Worm (Caenorhabditis elegans): ENCODE data around the gene snf-10.

The snf-10 gene

ce11 chrV:10441135-10442024, 757 bp upstream of the snf-10 start, which contains the start of gene pap-1:
TSS of gene pap-1 (plus strand) at chrV:10441974.
- peak; percentile 26 for TF ChIP-seq xbp-1 (tag; optimal IDR thresholded peaks at IDR 0.05)
- no peak for TF ChIP-seq hlh-4 (tag; optimal IDR thresholded peaks at IDR 0.05)
- peak; percentile 55 for TF ChIP-seq nhr-71 (tag; optimal IDR thresholded peaks at IDR 0.05)
- peak; percentile 21 for TF ChIP-seq lin-14 (GFP tag; optimal IDR thresholded peaks at IDR 0.05)
- TF ChIP-seq sup-37 (GFP tag; optimal IDR thresholded peaks at IDR 0.05) = no peak
- peak; percentile 16 to 68 for TF ChIP-seq lin-35 (GFP tag; optimal IDR thresholded peaks at IDR 0.05)
- TF ChIP-seq elt-3 (tag; optimal IDR thresholded peaks at IDR 0.05) = no peak
- no peak for TF ChIP-seq hlh-17 (GFP tag; optimal IDR thresholded peaks at IDR 0.05; ENCODE audit: borderline replicate concordance)
- no peak for TF ChIP-seq efl-3 (GFP tag; optimal IDR thresholded peaks at IDR 0.05)
- no peak for TF ChIP-seq mef-2 (tag; optimal IDR thresholded peaks at IDR 0.05)
- TF ChIP-seq blmp-1 (tag; optimal IDR thresholded peaks at IDR 0.05) = peak; percentile 52
- TF ChIP-seq lin-39 (tag; optimal IDR thresholded peaks at IDR 0.05) = no peak
- TF ChIP-seq pax-3 (tag; optimal IDR thresholded peaks at IDR 0.05) = peak; percentile 26
- TF ChIP-seq mep-1 (tag; optimal IDR thresholded peaks at IDR 0.05) = peak; percentile 61
- no peak for TF ChIP-seq Y116A8C.19 (tag; optimal IDR thresholded peaks at IDR 0.05; ENCODE audit: borderline replicate concordance)
- TF ChIP-seq C04F5.9 (tag; optimal IDR thresholded peaks at IDR 0.05) = no peak
- no peak for TF ChIP-seq alr-1 (tag; optimal IDR thresholded peaks at IDR 0.05; ENCODE audit: borderline replicate concordance)
- peak; percentile 64 for TF ChIP-seq irx-1 (tag; optimal IDR thresholded peaks at IDR 0.05)
- TF ChIP-seq C34B4.2 (tag; optimal IDR thresholded peaks at IDR 0.05) = no peak
- TF ChIP-seq F16B12.6 (tag; optimal IDR thresholded peaks at IDR 0.05) = no peak
- no peak for TF ChIP-seq pag-3 (tag; optimal IDR thresholded peaks at IDR 0.05; ENCODE audit: borderline replicate concordance, insufficient read depth)
- no peak for TF ChIP-seq unc-62 (GFP tag; optimal IDR thresholded peaks at IDR 0.05)
- TF ChIP-seq ztf-4 (tag; optimal IDR thresholded peaks at IDR 0.05) = no peak
- TF ChIP-seq elt-2 (tag; optimal IDR thresholded peaks at IDR 0.05) = peak; percentile 3
- TF ChIP-seq rnt-1 (tag; optimal IDR thresholded peaks at IDR 0.05) = peak; percentile 78
- TF ChIP-seq ama-1 (optimal IDR thresholded peaks at IDR 0.05) = no peak
- no peak for TF ChIP-seq skn-1 (tag; optimal IDR thresholded peaks at IDR 0.05)
- TF ChIP-seq mab-9 (GFP tag; IDR thresholded peaks at IDR 0.05) = no peak
- peak; percentile 45 for TF ChIP-seq fkh-4 (tag; optimal IDR thresholded peaks at IDR 0.05; ENCODE audit: borderline replicate concordance)
- TF ChIP-seq efl-1 (optimal IDR thresholded peaks at IDR 0.05) = peak; percentile 62 to 78
- peak; percentile 22 to 72 for TF ChIP-seq efl-1 (GFP tag; optimal IDR thresholded peaks at IDR 0.05 in 1 of 2)
- no peak for TF ChIP-seq pqm-1 (tag; optimal IDR thresholded peaks at IDR 0.05)
- TF ChIP-seq mdl-1 (tag; optimal IDR thresholded peaks at IDR 0.05) = peak in 1 of 2 experiments; percentile 40
- peak; percentile 71 for TF ChIP-seq lir-3 (tag; optimal IDR thresholded peaks at IDR 0.05; ENCODE audit: poor library complexity)
- TF ChIP-seq zag-1 (tag; optimal IDR thresholded peaks at IDR 0.05) = no peak
- no peak for TF ChIP-seq unc-98 (GFP tag; IDR thresholded peaks at IDR 0.05)
- peak; percentile 76 for TF ChIP-seq ceh-90 (tag; optimal IDR thresholded peaks at IDR 0.05)
- TF ChIP-seq zip-4 (GFP tag; optimal IDR thresholded peaks at IDR 0.05) = no peak
- peak; percentile 14 to 32 (median 19) for TF ChIP-seq dpl-1 (GFP tag; optimal IDR thresholded peaks at IDR 0.05)
- TF ChIP-seq fos-1 (tag; optimal IDR thresholded peaks at IDR 0.05) = no peak
- peak; percentile 43 for TF ChIP-seq nhr-47 (tag; optimal IDR thresholded peaks at IDR 0.05)
- TF ChIP-seq nhr-19 (GFP tag; conservative IDR thresholded peaks at IDR 0.05) = no peak
- TF ChIP-seq lin-13 (GFP tag; optimal IDR thresholded peaks at IDR 0.05) = no peak
- TF ChIP-seq vab-15 (tag; optimal IDR thresholded peaks at IDR 0.05) = no peak
- TF ChIP-seq tlp-1 (tag; optimal IDR thresholded peaks at IDR 0.05) = no peak
- peak; percentile 26 for TF ChIP-seq swsn-7 (tag; optimal IDR thresholded peaks at IDR 0.05)
- TF ChIP-seq egl-13 (tag; optimal IDR thresholded peaks at IDR 0.05) = peak; percentile 3
- no peak for TF ChIP-seq ceh-63 (GFP tag; optimal IDR thresholded peaks at IDR 0.05)
- TF ChIP-seq nhr-85 (tag) = peak; percentile 79
- no peak for TF ChIP-seq tbx-2 (tag; optimal IDR thresholded peaks at IDR 0.05)
- TF ChIP-seq snpc-4 (tag; optimal IDR thresholded peaks at IDR 0.05) = no peak

Data from whole organism, L1 larva.